Fruit fly (Drosophila melanogaster) whole organism, embryonic: Measurements from ENCODE around the gene CG11267.

Experiments
- Asciz ChIP-seq: fragments of 200-800 bp; sonication (Bioruptor generic); optimal IDR thresholded peaks from 2 replicates; lab custom pipeline; 2017; ENCODE audit warnings: missing biosample characterization, mild to moderate bottlenecking, missing genetic modification characterization, missing genetic modification reagents
- CG11247 ChIP-seq: fragments of 200-800 bp; sonication (Bioruptor generic); IDR thresholded peaks from 2 replicates; pipeline ENCODE4 v1.3.6; 2022; ENCODE audit warnings: missing biosample characterization, missing genetic modification characterization
- CG13624 ChIP-seq: fragments of 200-800 bp; sonication (Bioruptor generic); optimal IDR thresholded peaks from 2 replicates; lab custom pipeline; 2016; ENCODE audit warnings: missing biosample characterization, missing genetic modification characterization
- CG14667 ChIP-seq: fragments of 200-800 bp; sonication (Bioruptor generic); IDR thresholded peaks from 2 replicates; pipeline ENCODE4 v1.3.6; 2022; ENCODE audit warnings: missing biosample characterization, missing genetic modification characterization
- CG15073 ChIP-seq: fragments of 200-800 bp; sonication (Bioruptor generic); optimal IDR thresholded peaks from 2 replicates; lab custom pipeline; 2016; ENCODE audit warnings: missing biosample characterization, missing genetic modification characterization
- CG1647 ChIP-seq: fragments of 200-800 bp; sonication (Bioruptor generic); optimal IDR thresholded peaks from 3 replicates; lab custom pipeline; 2016; ENCODE audit warnings: missing biosample characterization, missing genetic modification characterization
- CG2116 ChIP-seq: fragments of 200-800 bp; sonication (Bioruptor generic); optimal IDR thresholded peaks from 3 replicates; lab custom pipeline; 2018; ENCODE audit warnings: missing biosample characterization, mild to moderate bottlenecking, missing genetic modification characterization
- CG6254 ChIP-seq: fragments of 200-800 bp; sonication (Bioruptor generic); optimal IDR thresholded peaks from 3 replicates; lab custom pipeline; 2017; ENCODE audit warnings: mild to moderate bottlenecking, missing biosample characterization, missing genetic modification reagents, missing genetic modification characterization
- CG6272 ChIP-seq: fragments of 200-800 bp; sonication (Bioruptor generic); IDR thresholded peaks from 2 replicates; pipeline ENCODE4 v1.3.6; 2022; ENCODE audit warnings: missing biosample characterization, missing genetic modification characterization
- CG6765 ChIP-seq: fragments of 200-800 bp; sonication (Bioruptor generic); optimal IDR thresholded peaks from 3 replicates; lab custom pipeline; 2017; ENCODE audit warnings: missing biosample characterization, mild to moderate bottlenecking, missing genetic modification characterization
- CG7963 ChIP-seq: fragments of 200-800 bp; sonication (Bioruptor generic); IDR thresholded peaks from 3 replicates; pipeline ENCODE4 v1.3.6; 2022; ENCODE audit warnings: missing biosample characterization, missing genetic modification characterization; ENCODE audit not compliant: partially characterized antibody
- CG8089 ChIP-seq: fragments of 200-800 bp; sonication (Bioruptor generic); optimal IDR thresholded peaks from 3 replicates; lab custom pipeline; 2016; ENCODE audit warnings: missing biosample characterization, missing genetic modification characterization
- CG8388 ChIP-seq: fragments of 200-800 bp; sonication (Bioruptor generic); optimal IDR thresholded peaks from 2 replicates; lab custom pipeline; 2019; ENCODE audit warnings: missing biosample characterization, mild to moderate bottlenecking, missing genetic modification characterization, moderate library complexity
- Dek ChIP-seq: fragments of 200-800 bp; sonication (Bioruptor generic); optimal IDR thresholded peaks from 3 replicates; lab custom pipeline; 2019; ENCODE audit warnings: missing biosample characterization, mild to moderate bottlenecking, missing genetic modification characterization, moderate library complexity
- Dfd ChIP-seq, 2 experiments: fragments of >200 bp; optimal IDR thresholded peaks; 2 replicates each; lab custom pipeline; 2017; ENCODE audit warnings: missing biosample characterization in 2 of 2, missing genetic modification characterization in 2 of 2
- Doc2 ChIP-seq: fragments of 200-800 bp; sonication (Bioruptor generic); IDR thresholded peaks from 2 replicates; pipeline ENCODE4 v1.3.6; 2022; ENCODE audit warnings: missing biosample characterization, missing genetic modification characterization
- Dp ChIP-seq: fragments of 200-800 bp; sonication (Bioruptor generic); optimal IDR thresholded peaks from 2 replicates; lab custom pipeline; 2018; ENCODE audit warnings: missing biosample characterization, mild to moderate bottlenecking, missing genetic modification characterization, moderate library complexity
- Eip74EF ChIP-seq, 2 experiments: fragments of 200-800 bp in 1 of 2; fragments of >200 bp in 1 of 2; sonication (Bioruptor generic) in 1 of 2; optimal IDR thresholded peaks; 2 replicates each; lab custom pipeline; 2017 to 2019; ENCODE audit warnings: missing biosample characterization in 2 of 2, missing genetic modification characterization in 2 of 2, mild to moderate bottlenecking in 1 of 2, moderate library complexity in 1 of 2
- Ets97D ChIP-seq: fragments of 200-800 bp; sonication (Bioruptor generic); optimal IDR thresholded peaks from 3 replicates; lab custom pipeline; 2016; ENCODE audit warnings: missing biosample characterization, missing genetic modification characterization
- Gug ChIP-seq: fragments of 200-800 bp; sonication (Bioruptor generic); IDR thresholded peaks from 4 replicates; pipeline ENCODE4 v1.3.6; 2022; ENCODE audit warnings: missing biosample characterization, missing genetic modification characterization
- Hr39 ChIP-seq: fragments of >200 bp; optimal IDR thresholded peaks from 2 replicates; lab custom pipeline; 2017
- Mrtf ChIP-seq: fragments of 200-800 bp; sonication (Bioruptor generic); IDR thresholded peaks from 3 replicates; pipeline ENCODE4 v1.3.6; 2022; ENCODE audit warnings: missing biosample characterization, missing genetic modification characterization
- Nf-YA ChIP-seq: fragments of 200-800 bp; sonication (Bioruptor generic); IDR thresholded peaks from 2 replicates; pipeline ENCODE4 v1.3.6; 2022; ENCODE audit warnings: missing biosample characterization, missing genetic modification characterization
- Nf-YB ChIP-seq: fragments of 200-800 bp; sonication (Bioruptor generic); optimal IDR thresholded peaks from 3 replicates; lab custom pipeline; 2019; ENCODE audit warnings: missing biosample characterization, mild to moderate bottlenecking, missing genetic modification characterization, moderate library complexity
- NfI ChIP-seq: fragments of 200-800 bp; sonication (Bioruptor generic); optimal IDR thresholded peaks from 3 replicates; lab custom pipeline; 2018; ENCODE audit warnings: missing biosample characterization, mild to moderate bottlenecking, missing genetic modification characterization, moderate library complexity
- PHDP ChIP-seq: fragments of 200-800 bp; sonication (Bioruptor generic); optimal IDR thresholded peaks from 3 replicates; lab custom pipeline; 2018; ENCODE audit warnings: missing biosample characterization, mild to moderate bottlenecking, missing genetic modification characterization, moderate library complexity
- Six4 ChIP-seq: fragments of 200-800 bp; sonication (Bioruptor generic); optimal IDR thresholded peaks from 2 replicates; lab custom pipeline; 2016; ENCODE audit warnings: missing biosample characterization, missing genetic modification characterization
- Usf ChIP-seq: fragments of 200-800 bp; sonication (Bioruptor generic); optimal IDR thresholded peaks from 2 replicates; lab custom pipeline; 2017; ENCODE audit warnings: missing genotype, missing biosample characterization, missing genetic modification characterization
- ac ChIP-seq: fragments of 200-800 bp; sonication (Bioruptor generic); optimal IDR thresholded peaks from 3 replicates; lab custom pipeline; 2017; ENCODE audit warnings: missing biosample characterization, mild to moderate bottlenecking, missing genetic modification characterization
- bab2 ChIP-seq: fragments of 200-800 bp; sonication (Bioruptor generic); optimal IDR thresholded peaks from 2 replicates; lab custom pipeline; 2016; ENCODE audit warnings: missing biosample characterization, missing genetic modification characterization
- bsh ChIP-seq, 2 experiments: fragments of 200-800 bp; sonication (Bioruptor generic); optimal IDR thresholded peaks; 2 replicates each; lab custom pipeline; 2017 to 2018; ENCODE audit warnings: mild to moderate bottlenecking in 2 of 2, missing biosample characterization in 2 of 2, missing genetic modification characterization in 2 of 2, moderate library complexity in 1 of 2
- chm ChIP-seq: fragments of 200-800 bp; sonication (Bioruptor generic); IDR thresholded peaks from 2 replicates; pipeline ENCODE4 v1.3.6; 2022; ENCODE audit warnings: missing biosample characterization, missing genetic modification characterization
- dpn ChIP-seq, 2 experiments: fragments of 200-800 bp; sonication (Bioruptor generic); optimal IDR thresholded peaks; 3 replicates each; lab custom pipeline; 2016; ENCODE audit warnings: missing biosample characterization in 2 of 2, missing genetic modification characterization in 2 of 2
- gsb-n ChIP-seq: fragments of 200-800 bp; sonication (Bioruptor generic); optimal IDR thresholded peaks from 3 replicates; lab custom pipeline; 2018; ENCODE audit warnings: missing biosample characterization, mild to moderate bottlenecking, missing genetic modification characterization
- hbn ChIP-seq: fragments of 200-800 bp; sonication (Bioruptor generic); IDR thresholded peaks from 2 replicates; pipeline ENCODE4 v1.3.6; 2022; ENCODE audit warnings: missing biosample characterization, missing genetic modification characterization; ENCODE audit not compliant: partially characterized antibody
- hth ChIP-seq: fragments of >200 bp; optimal IDR thresholded peaks from 2 replicates; lab custom pipeline; 2017; ENCODE audit warnings: inconsistent platforms
- kay ChIP-seq: fragments of 200-800 bp; sonication (Bioruptor generic); optimal IDR thresholded peaks from 2 replicates; lab custom pipeline; 2016; ENCODE audit warnings: missing biosample characterization, missing genetic modification characterization
- ken ChIP-seq: fragments of 200-800 bp; sonication (Bioruptor generic); IDR thresholded peaks from 3 replicates; pipeline ENCODE4 v1.3.6; 2022; ENCODE audit warnings: missing biosample characterization, missing genetic modification characterization
- kni ChIP-seq: fragments of 200-800 bp; sonication (Bioruptor generic); optimal IDR thresholded peaks from 3 replicates; lab custom pipeline; 2017; ENCODE audit warnings: mild to moderate bottlenecking, missing biosample characterization, missing genetic modification reagents, missing genetic modification characterization
- maf-S ChIP-seq: fragments of 200-800 bp; sonication (Bioruptor generic); optimal IDR thresholded peaks from 2 replicates; lab custom pipeline; 2016; ENCODE audit warnings: missing biosample characterization, missing genetic modification characterization
- mirr ChIP-seq: fragments of 200-800 bp; sonication (Bioruptor generic); optimal IDR thresholded peaks from 3 replicates; lab custom pipeline; 2018; ENCODE audit warnings: missing biosample characterization, mild to moderate bottlenecking, missing genetic modification characterization
- pb ChIP-seq: fragments of 200-800 bp; sonication (Bioruptor generic); optimal IDR thresholded peaks from 3 replicates; lab custom pipeline; 2016; ENCODE audit warnings: missing biosample characterization, missing genetic modification characterization
- peb ChIP-seq: fragments of 200-800 bp; sonication (Bioruptor generic); IDR thresholded peaks from 2 replicates; pipeline ENCODE4 v1.3.6; 2022; ENCODE audit warnings: missing biosample characterization, missing genetic modification characterization
- prd ChIP-seq, 3 experiments: fragments of >200 bp in 2 of 3; fragments of 200-800 bp in 1 of 3; sonication (Bioruptor generic) in 1 of 3; optimal IDR thresholded peaks in 2 of 3; IDR thresholded peaks in 1 of 3; 2 replicates in 2 of 3; 3 replicates in 1 of 3; pipeline versions ENCODE4 v1.3.6 to Lab custom; 2017 to 2022; ENCODE audit warnings: missing biosample characterization in 1 of 3, missing genetic modification characterization in 1 of 3
- run ChIP-seq: fragments of 200-800 bp; sonication (Bioruptor generic); optimal IDR thresholded peaks from 3 replicates; lab custom pipeline; 2018; ENCODE audit warnings: missing biosample characterization, mild to moderate bottlenecking, missing genetic modification characterization
- seq ChIP-seq: fragments of 200-800 bp; sonication (Bioruptor generic); IDR thresholded peaks from 2 replicates; pipeline ENCODE4 v1.3.6; 2022; ENCODE audit warnings: missing biosample characterization, missing genetic modification characterization
- sr ChIP-seq: fragments of 200-800 bp; sonication (Bioruptor generic); IDR thresholded peaks from 3 replicates; pipeline ENCODE4 v1.3.6; 2022; ENCODE audit warnings: missing biosample characterization, missing genetic modification characterization
- toy ChIP-seq: fragments of 200-800 bp; sonication (Bioruptor generic); IDR thresholded peaks from 2 replicates; pipeline ENCODE4 v1.3.6; 2022; ENCODE audit warnings: missing biosample characterization, missing genetic modification characterization
- vvl ChIP-seq: fragments of 200-800 bp; sonication (Bioruptor generic); IDR thresholded peaks from 2 replicates; pipeline ENCODE4 v1.3.6; 2022; ENCODE audit warnings: missing biosample characterization, missing genetic modification characterization
- zen ChIP-seq: fragments of 200-800 bp; sonication (Bioruptor generic); optimal IDR thresholded peaks from 3 replicates; lab custom pipeline; 2018; ENCODE audit warnings: missing biosample characterization, mild to moderate bottlenecking, missing genetic modification characterization, moderate library complexity

Gene CG11267

DNA sequence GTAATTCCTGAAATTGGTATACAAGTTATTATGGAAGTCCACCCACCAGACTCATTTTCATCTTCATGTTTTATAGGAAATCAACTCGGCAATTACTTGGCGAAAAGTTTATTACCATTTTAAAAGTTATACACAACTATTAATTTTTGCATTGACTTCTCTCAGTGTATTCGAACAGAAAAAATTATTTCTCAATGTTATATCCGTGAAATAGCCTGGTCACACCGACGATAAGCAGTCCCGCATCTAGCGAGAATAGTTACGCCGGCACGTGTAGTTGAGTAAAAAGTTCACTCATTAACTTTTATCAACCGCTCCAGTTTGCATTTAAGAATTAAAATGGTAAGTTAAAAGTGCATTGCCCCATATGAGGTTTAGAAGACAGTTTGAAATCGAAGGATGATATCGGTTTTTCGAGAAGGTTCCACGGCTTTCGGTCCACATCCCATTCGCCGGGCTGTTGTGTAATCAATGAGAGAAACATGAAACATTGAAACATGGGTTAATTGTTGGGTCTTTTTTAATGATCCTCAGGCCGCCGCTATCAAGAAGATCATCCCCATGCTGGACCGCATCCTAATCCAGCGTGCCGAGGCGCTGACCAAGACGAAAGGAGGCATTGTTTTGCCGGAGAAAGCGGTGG is at the start of gene CG11267 (continued):
- peak; percentile 66 to 78 for TF ChIP-seq bsh (GFP tag; optimal IDR thresholded peaks at IDR 0.05; lab: Kevin White, UChicago)
- peak; percentile 89 for TF ChIP-seq CG11247 (GFP tag; lab: Robert Waterston, UW)
- TF ChIP-seq peb, result peak; percentile 73
- peak; percentile 84 for TF ChIP-seq CG1647 (GFP tag; lab: Kevin White, UChicago)
- TF ChIP-seq CG8388 (GFP tag; lab: Kevin White, UChicago), result peak; percentile 80
- peak; percentile 58 for TF ChIP-seq gsb-n (tag; lab: Kevin White, UChicago)
- TF ChIP-seq run, result peak; percentile 43
- TF ChIP-seq Gug (GFP tag; lab: Robert Waterston, UW), result peak; percentile 71; the same call in 3 of the 4 replicates
- peak; percentile 48 for TF ChIP-seq Usf (GFP tag; lab: Kevin White, UChicago)
- TF ChIP-seq CG6765 (GFP tag; lab: Kevin White, UChicago), result peak; percentile 68
- no peak for TF ChIP-seq hbn
- TF ChIP-seq toy, result peak; percentile 68; the same call in 1 of the 2 replicates
- peak; percentile 82 for TF ChIP-seq maf-S (GFP tag; lab: Kevin White, UChicago)
- TF ChIP-seq Nf-YA (GFP tag; lab: Robert Waterston, UW), result peak; percentile 90
- TF ChIP-seq kni (GFP tag; lab: Kevin White, UChicago), result no peak
- TF ChIP-seq zen (tag; lab: Kevin White, UChicago), result peak; percentile 82
- TF ChIP-seq Eip74EF (GFP tag; optimal IDR thresholded peaks at IDR 0.05; lab: Kevin White, UChicago), result peak in 1 of 2 experiments; percentile 48
- peak; percentile 66 for TF ChIP-seq sr (GFP tag; lab: Robert Waterston, UW)
- TF ChIP-seq Mrtf, result peak; percentile 82
- TF ChIP-seq ac (GFP tag; lab: Kevin White, UChicago), result no peak
- peak; percentile 70 for TF ChIP-seq Ets97D
- TF ChIP-seq mirr (GFP tag; lab: Kevin White, UChicago), result peak; percentile 90
- peak; percentile 52 for TF ChIP-seq Nf-YB (GFP tag; lab: Kevin White, UChicago)
- TF ChIP-seq NfI (GFP tag; lab: Kevin White, UChicago), result peak; percentile 75
- TF ChIP-seq Dfd (GFP tag; optimal IDR thresholded peaks at IDR 0.05; lab: Kevin White, UChicago), result no peak
- TF ChIP-seq Six4, result peak; percentile 78
- TF ChIP-seq CG14667 (GFP tag; lab: Robert Waterston, UW), result peak; percentile 79
- peak; percentile 82 for TF ChIP-seq seq (GFP tag; lab: Robert Waterston, UW)
- TF ChIP-seq kay (GFP tag; lab: Kevin White, UChicago), result no peak
- TF ChIP-seq CG8089 (GFP tag; lab: Kevin White, UChicago), result peak; percentile 65
- TF ChIP-seq ken (GFP tag; lab: Robert Waterston, UW), result peak; percentile 88
- no peak for TF ChIP-seq Doc2 (GFP tag; lab: Robert Waterston, UW)
- no peak; the same call in 1 of the 2 replicates for TF ChIP-seq chm (GFP tag; lab: Robert Waterston, UW)
- TF ChIP-seq CG6272 (GFP tag; lab: Robert Waterston, UW), result peak; percentile 71
- no peak for TF ChIP-seq hth (lab: Kevin White, UChicago)
- no peak for TF ChIP-seq CG15073 (GFP tag; lab: Kevin White, UChicago)
- peak; percentile 76 for TF ChIP-seq dpn (GFP tag; optimal IDR thresholded peaks at IDR 0.05; lab: Kevin White, UChicago)
- TF ChIP-seq CG6254 (GFP tag; lab: Kevin White, UChicago), result peak; percentile 71
- TF ChIP-seq pb, result peak; percentile 58
- no peak for TF ChIP-seq prd (optimal IDR thresholded peaks at IDR 0.05; lab: Kevin White, UChicago)
- TF ChIP-seq prd (GFP tag; IDR thresholded peaks at IDR 0.05; lab: Robert Waterston, UW), result peak; percentile 88
- no peak for TF ChIP-seq CG7963
- TF ChIP-seq Dp (GFP tag; lab: Kevin White, UChicago), result no peak
- TF ChIP-seq Hr39, result no peak
- peak; percentile 78 for TF ChIP-seq Asciz (GFP tag; lab: Kevin White, UChicago)
- peak; percentile 74 for TF ChIP-seq CG13624 (GFP tag; lab: Kevin White, UChicago)
- TF ChIP-seq PHDP (tag; lab: Kevin White, UChicago), result peak; percentile 81
- peak; percentile 96 for TF ChIP-seq vvl (GFP tag; lab: Robert Waterston, UW)
- TF ChIP-seq Dek (tag; lab: Kevin White, UChicago), result peak; percentile 85
- peak; percentile 49 for TF ChIP-seq CG2116
- peak; percentile 80 for TF ChIP-seq bab2 (GFP tag; lab: Kevin White, UChicago)
